Worm (Caenorhabditis elegans) whole organism, L4/young adult: ENCODE measurements around the gene xol-1.

Experiments used
- W03F9.2 ChIP-seq: fragments of 150-350 bp; optimal IDR thresholded peaks from 2 replicates; lab custom pipeline; 2014; ENCODE audit warnings: missing biosample characterization, missing genetic modification characterization
- dao-5 ChIP-seq: sonication (generic microtip); optimal IDR thresholded peaks from 2 replicates; lab custom pipeline; 2016; ENCODE audit warnings: missing genotype, missing genetic modification characterization, moderate library complexity, missing compliant biosample characterization
- him-1 ChIP-seq: sonication (generic microtip); optimal IDR thresholded peaks from 2 replicates; lab custom pipeline; 2016; ENCODE audit warnings: missing genotype, missing genetic modification reagents, missing genetic modification characterization, missing compliant biosample characterization

DNA sequence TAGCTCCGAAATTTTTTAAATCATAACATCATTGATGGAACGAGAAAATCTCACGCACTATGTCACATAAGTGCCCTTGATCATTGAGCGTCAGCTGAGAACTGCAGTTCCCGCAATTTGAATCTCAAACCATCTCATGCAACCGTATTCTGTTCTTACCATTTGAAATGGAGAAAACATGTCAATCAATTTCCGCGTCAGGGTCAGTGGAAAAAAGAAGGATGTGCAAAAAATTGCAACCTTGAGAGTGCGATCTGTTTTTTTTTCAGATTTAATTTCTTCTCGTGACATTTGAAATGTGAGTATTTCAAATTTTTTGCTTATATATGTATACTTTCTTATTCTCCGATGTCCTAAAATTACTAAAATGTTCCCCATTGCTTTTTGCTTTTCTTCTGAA is 30.5 kb upstream of the xol-1 start:
- TF ChIP-seq him-1 (tag; lab: Kevin White, UChicago) = no peak
- no peak for TF ChIP-seq W03F9.2
- no peak for TF ChIP-seq dao-5 (tag; lab: Kevin White, UChicago)
